Worm (Caenorhabditis elegans) whole organism, L4 larva: Measurements from ENCODE around the gene srx-21.

Experiments used
- Y105C5A.15 ChIP-seq: fragments of 200-800 bp; sonication (Bioruptor generic); IDR thresholded peaks from 2 replicates; pipeline ENCODE4 v1.3.6; 2022; ENCODE audit warnings: missing genetic modification characterization, missing compliant biosample characterization
- aha-1 ChIP-seq: fragments of 150-350 bp; peaks from one replicate; lab custom pipeline; 2014; ENCODE audit warnings: missing biosample characterization, missing genetic modification characterization
- ceh-20 ChIP-seq: fragments of 200-800 bp; sonication (Bioruptor generic); IDR thresholded peaks from 2 replicates; pipeline ENCODE4 v1.3.6; 2022; ENCODE audit warnings: missing genetic modification reagents, missing genetic modification characterization, missing compliant biosample characterization
- ceh-82 ChIP-seq: sonication (generic microtip); optimal IDR thresholded peaks from 2 replicates; lab custom pipeline; 2017; ENCODE audit warnings: missing biosample characterization, missing genetic modification characterization
- daf-8 ChIP-seq: fragments of 200-800 bp; sonication (Bioruptor generic); IDR thresholded peaks from 2 replicates; pipeline ENCODE4 v1.3.6; 2022; ENCODE audit warnings: missing genetic modification characterization, missing compliant biosample characterization
- hmg-1.1 ChIP-seq: fragments of 200-800 bp; sonication (Bioruptor generic); IDR thresholded peaks from 2 replicates; pipeline ENCODE4 v1.3.6; 2022; ENCODE audit warnings: missing genetic modification reagents, missing genetic modification characterization, missing compliant biosample characterization
- mes-2 ChIP-seq: sonication (generic microtip); optimal IDR thresholded peaks from 2 replicates; lab custom pipeline; 2016; ENCODE audit warnings: missing genotype, mild to moderate bottlenecking, missing genetic modification characterization, missing compliant biosample characterization; ENCODE audit not compliant: poor library complexity, severe bottlenecking
- nhr-11 ChIP-seq: fragments of 150-350 bp; optimal IDR thresholded peaks from 2 replicates; lab custom pipeline; 2014; ENCODE audit warnings: missing biosample characterization, missing genetic modification characterization
- nhr-28 ChIP-seq: fragments of 150-350 bp; optimal IDR thresholded peaks from 2 replicates; lab custom pipeline; 2014; ENCODE audit warnings: missing biosample characterization, missing genetic modification characterization
- nhr-76 ChIP-seq: fragments of 150-350 bp; optimal IDR thresholded peaks from 2 replicates; lab custom pipeline; 2014; ENCODE audit warnings: missing biosample characterization, missing genetic modification characterization
- skn-1 ChIP-seq: fragments of 150-350 bp; optimal IDR thresholded peaks from 2 replicates; lab custom pipeline; 2014; ENCODE audit warnings: missing biosample characterization, missing genetic modification characterization
- snpc-4 ChIP-seq: fragments of 150-350 bp; optimal IDR thresholded peaks from 2 replicates; lab custom pipeline; 2014; ENCODE audit warnings: missing biosample characterization, missing genetic modification characterization
- zag-1 ChIP-seq: fragments of 150-350 bp; optimal IDR thresholded peaks from 2 replicates; lab custom pipeline; 2014; ENCODE audit warnings: missing biosample characterization, missing genetic modification characterization

- no peak for TF ChIP-seq nhr-28
- no peak for TF ChIP-seq daf-8 (GFP tag; lab: Robert Waterston, UW)
- no peak for TF ChIP-seq ceh-82 (tag; lab: Kevin White, UChicago)
- no peak for TF ChIP-seq aha-1 (tag; lab: Kevin White, UChicago)
- TF ChIP-seq snpc-4 (tag; lab: Kevin White, UChicago), result no peak
- no peak for TF ChIP-seq Y105C5A.15 (GFP tag; lab: Robert Waterston, UW)
- no peak for TF ChIP-seq mes-2 (tag; lab: Kevin White, UChicago)
- TF ChIP-seq zag-1 (tag; lab: Kevin White, UChicago), result no peak
- TF ChIP-seq hmg-1.1, result no peak
- TF ChIP-seq skn-1 (tag; lab: Kevin White, UChicago), result no peak
- no peak for TF ChIP-seq ceh-20 (GFP tag; lab: Robert Waterston, UW)
- no peak for TF ChIP-seq nhr-11
- TF ChIP-seq nhr-76 (tag; lab: Kevin White, UChicago), result no peak
Measured at ce11 chrV:706918-707317, 30.1 kb downstream of the srx-21 start, which contains the start of gene srbc-38.
